Worm (Caenorhabditis elegans): ENCODE results near the gene T25B2.3.

DNA sequence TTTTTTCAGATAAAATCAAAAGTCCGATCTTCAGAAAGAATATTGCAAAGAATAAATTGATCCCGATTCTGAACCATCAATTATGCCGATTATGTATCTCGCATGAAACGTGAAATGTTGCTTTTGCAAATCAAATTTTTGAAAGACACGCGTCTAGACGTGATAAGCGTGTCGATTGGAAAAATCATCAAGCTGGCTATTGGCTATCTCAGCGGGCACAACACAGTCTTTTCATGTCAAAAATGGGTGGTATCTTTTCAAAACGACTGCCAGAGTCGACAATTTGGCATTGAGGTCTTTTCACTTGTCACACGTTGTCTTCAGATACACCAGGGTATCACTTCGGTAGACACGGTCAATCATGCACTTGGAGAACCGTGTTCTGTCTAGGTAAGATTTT is 20.7 kb downstream of the T25B2.3 start, which contains the start of gene daf-9:
- TF ChIP-seq ama-1 (optimal IDR thresholded peaks at IDR 0.05), result no peak
- TF ChIP-seq sea-1 (GFP tag; conservative IDR thresholded peaks at IDR 0.05), result no peak
- no peak for TF ChIP-seq tbx-37 (GFP tag; conservative IDR thresholded peaks at IDR 0.05)
